Fruit fly (Drosophila melanogaster) whole organism, adult: ENCODE results near the gene CG15563.
A peak's percentile ranks its signal among the peaks of the same experiment; 100 is the strongest.

Experiments
- CG7101 ChIP-seq: fragments of 200-800 bp; sonication (Bioruptor generic); optimal IDR thresholded peaks from 2 replicates; lab custom pipeline; 2018; ENCODE audit warnings: missing biosample characterization, mild to moderate bottlenecking, missing genetic modification characterization, moderate library complexity
- Crg-1 ChIP-seq: fragments of 200-800 bp; sonication (Bioruptor generic); optimal IDR thresholded peaks from 2 replicates; lab custom pipeline; 2016; ENCODE audit warnings: missing biosample characterization, missing genetic modification characterization
- Mnt ChIP-seq: fragments of 200-800 bp; sonication (Bioruptor generic); optimal IDR thresholded peaks from 2 replicates; lab custom pipeline; 2016; ENCODE audit warnings: missing biosample characterization, mild to moderate bottlenecking, missing genetic modification characterization
- cnc ChIP-seq, 2 experiments: fragments of >200 bp; optimal IDR thresholded peaks; 2 replicates each; lab custom pipeline; 2017
- pad ChIP-seq: fragments of 200-800 bp; sonication (Bioruptor generic); optimal IDR thresholded peaks from 3 replicates; lab custom pipeline; 2017; ENCODE audit warnings: missing biosample characterization, missing genetic modification characterization, mild to moderate bottlenecking, moderate library complexity, missing genetic modification reagents
- tj ChIP-seq: fragments of 200-800 bp; sonication (Bioruptor generic); optimal IDR thresholded peaks from 3 replicates; lab custom pipeline; 2017; ENCODE audit warnings: missing biosample characterization, mild to moderate bottlenecking, missing genetic modification characterization, moderate library complexity

- TF ChIP-seq Crg-1 (no peak), tj (GFP tag; lab: Kevin White, UChicago) (no peak), Mnt (GFP tag; lab: Kevin White, UChicago) (no peak), cnc (optimal IDR thresholded peaks at IDR 0.05; lab: Kevin White, UChicago) (no peak), pad (GFP tag; lab: Kevin White, UChicago) (peak; percentile 13), CG7101 (tag; lab: Kevin White, UChicago) (peak; percentile 56)
Measured at dm6 chr3R:31222125-31222889, 9.8 kb downstream of the CG15563 start.
